Fruit fly (Drosophila melanogaster) whole organism, embryonic: ENCODE results near the gene Ssu72.
A peak's percentile ranks its signal among the peaks of the same experiment; 100 is the strongest.

Experiments
- Atf3 ChIP-seq: fragments of 200-800 bp; sonication (Bioruptor generic); optimal IDR thresholded peaks from 3 replicates; lab custom pipeline; 2016; ENCODE audit warnings: missing biosample characterization, missing genetic modification characterization
- Bdp1 ChIP-seq: fragments of 200-800 bp; sonication (Bioruptor generic); optimal IDR thresholded peaks from 3 replicates; lab custom pipeline; 2016; ENCODE audit warnings: missing biosample characterization, missing genetic modification characterization
- Blimp-1 ChIP-seq: fragments of 200-800 bp; sonication (Bioruptor generic); optimal IDR thresholded peaks from 3 replicates; lab custom pipeline; 2018; ENCODE audit warnings: missing biosample characterization, missing genetic modification characterization, mild to moderate bottlenecking, moderate library complexity, missing genetic modification reagents
- CG10462 ChIP-seq: fragments of 200-800 bp; sonication (Bioruptor generic); optimal IDR thresholded peaks from 2 replicates; lab custom pipeline; 2016; ENCODE audit warnings: missing biosample characterization, missing genetic modification characterization
- CG12219 ChIP-seq: fragments of 200-800 bp; sonication (Bioruptor generic); optimal IDR thresholded peaks from 3 replicates; lab custom pipeline; 2018; ENCODE audit warnings: missing biosample characterization, mild to moderate bottlenecking, missing genetic modification characterization
- CG12299 ChIP-seq: fragments of 200-800 bp; sonication (Bioruptor generic); optimal IDR thresholded peaks from 2 replicates; lab custom pipeline; 2018; ENCODE audit warnings: missing biosample characterization, mild to moderate bottlenecking, missing genetic modification characterization
- CG13424 ChIP-seq: fragments of 200-800 bp; sonication (Bioruptor generic); optimal IDR thresholded peaks from 2 replicates; lab custom pipeline; 2019; ENCODE audit warnings: missing biosample characterization, mild to moderate bottlenecking, missing genetic modification characterization, moderate library complexity
- CG14710 ChIP-seq: fragments of 200-800 bp; sonication (Bioruptor generic); optimal IDR thresholded peaks from 3 replicates; lab custom pipeline; 2019; ENCODE audit warnings: missing biosample characterization, mild to moderate bottlenecking, missing genetic modification characterization, moderate library complexity
- CG15479 ChIP-seq: fragments of 200-800 bp; sonication (Bioruptor generic); optimal IDR thresholded peaks from 3 replicates; lab custom pipeline; 2019; ENCODE audit warnings: missing biosample characterization, mild to moderate bottlenecking, missing genetic modification characterization, moderate library complexity
- CG18262 ChIP-seq: fragments of 200-800 bp; optimal IDR thresholded peaks from 3 replicates; lab custom pipeline; 2019; ENCODE audit warnings: missing biosample characterization, mild to moderate bottlenecking, missing genetic modification characterization, moderate library complexity
- CG18764 ChIP-seq: fragments of 200-800 bp; sonication (Bioruptor generic); optimal IDR thresholded peaks from 3 replicates; lab custom pipeline; 2016; ENCODE audit warnings: missing biosample characterization, missing genetic modification characterization
- CG2120 ChIP-seq: fragments of 200-800 bp; sonication (Bioruptor generic); optimal IDR thresholded peaks from 3 replicates; lab custom pipeline; 2016; ENCODE audit warnings: missing biosample characterization, missing genetic modification characterization
- CG31224 ChIP-seq: fragments of 200-800 bp; sonication (Bioruptor generic); IDR thresholded peaks from 2 replicates; pipeline ENCODE4 v1.3.6; 2022; ENCODE audit warnings: missing biosample characterization, missing genetic modification characterization
- CG31441 ChIP-seq: fragments of 200-800 bp; sonication (Bioruptor generic); IDR thresholded peaks from 2 replicates; pipeline ENCODE4 v1.3.6; 2022; ENCODE audit warnings: missing biosample characterization, missing genetic modification characterization
- CG4360 ChIP-seq: fragments of 200-800 bp; sonication (Bioruptor generic); IDR thresholded peaks from 2 replicates; pipeline ENCODE4 v1.3.6; 2022; ENCODE audit warnings: missing biosample characterization, missing genetic modification characterization
- CG4404 ChIP-seq: fragments of 200-800 bp; sonication (Bioruptor generic); IDR thresholded peaks from 2 replicates; pipeline ENCODE4 v1.3.6; 2022; ENCODE audit warnings: missing biosample characterization, missing genetic modification characterization
- CG7745 ChIP-seq: fragments of 200-800 bp; sonication (Bioruptor generic); optimal IDR thresholded peaks from 2 replicates; lab custom pipeline; 2018; ENCODE audit warnings: missing biosample characterization, mild to moderate bottlenecking, missing genetic modification characterization, moderate library complexity
- CG8281 ChIP-seq: fragments of 200-800 bp; sonication (Bioruptor generic); optimal IDR thresholded peaks from 2 replicates; lab custom pipeline; 2018; ENCODE audit warnings: missing biosample characterization, mild to moderate bottlenecking, missing genetic modification characterization, moderate library complexity
- CG8765 ChIP-seq: fragments of 200-800 bp; sonication (Bioruptor generic); IDR thresholded peaks from 2 replicates; pipeline ENCODE4 v1.3.6; 2022; ENCODE audit warnings: missing biosample characterization, missing genetic modification characterization
- CG9437 ChIP-seq: fragments of 200-800 bp; sonication (Bioruptor generic); optimal IDR thresholded peaks from 2 replicates; lab custom pipeline; 2018; ENCODE audit warnings: missing biosample characterization, mild to moderate bottlenecking, missing genetic modification characterization
- Chrac-16 ChIP-seq: fragments of 200-800 bp; sonication (Bioruptor generic); optimal IDR thresholded peaks from 3 replicates; lab custom pipeline; 2016; ENCODE audit warnings: missing biosample characterization, missing genetic modification characterization
- Doc2 ChIP-seq: fragments of 200-800 bp; sonication (Bioruptor generic); IDR thresholded peaks from 2 replicates; pipeline ENCODE4 v1.3.6; 2022; ENCODE audit warnings: missing biosample characterization, missing genetic modification characterization
- Dref ChIP-seq: fragments of 200-800 bp; sonication (Bioruptor generic); IDR thresholded peaks from 2 replicates; pipeline ENCODE4 v1.3.6; 2022; ENCODE audit warnings: missing biosample characterization, missing genetic modification characterization
- E2f2 ChIP-seq: fragments of 200-800 bp; sonication (Bioruptor generic); IDR thresholded peaks from 2 replicates; pipeline ENCODE4 v1.3.6; 2022; ENCODE audit warnings: missing biosample characterization, missing genetic modification characterization
- Gug ChIP-seq: fragments of 200-800 bp; sonication (Bioruptor generic); IDR thresholded peaks from 4 replicates; pipeline ENCODE4 v1.3.6; 2022; ENCODE audit warnings: missing biosample characterization, missing genetic modification characterization
- HLH3B ChIP-seq: fragments of 200-800 bp; sonication (Bioruptor generic); IDR thresholded peaks from 2 replicates; pipeline ENCODE4 v1.3.6; 2022; ENCODE audit warnings: missing biosample characterization, missing genetic modification characterization
- Lhr ChIP-seq: fragments of 200-800 bp; sonication (Bioruptor generic); optimal IDR thresholded peaks from 3 replicates; lab custom pipeline; 2017; ENCODE audit warnings: mild to moderate bottlenecking, missing biosample characterization, missing genetic modification reagents, missing genetic modification characterization
- Mes4 ChIP-seq: fragments of 200-800 bp; sonication (Bioruptor generic); optimal IDR thresholded peaks from 2 replicates; lab custom pipeline; 2016; ENCODE audit warnings: missing biosample characterization, missing genetic modification characterization
- Rfx ChIP-seq: fragments of 200-800 bp; sonication (Bioruptor generic); IDR thresholded peaks from 2 replicates; pipeline ENCODE4 v1.3.6; 2022; ENCODE audit warnings: missing biosample characterization, missing genetic modification characterization
- Sin3A ChIP-seq: fragments of >200 bp; optimal IDR thresholded peaks from 2 replicates; lab custom pipeline; 2018
- Spps ChIP-seq: fragments of 200-800 bp; sonication (Bioruptor generic); optimal IDR thresholded peaks from 2 replicates; lab custom pipeline; 2018; ENCODE audit warnings: missing biosample characterization, mild to moderate bottlenecking, missing genetic modification characterization
- TFAM ChIP-seq: fragments of 200-800 bp; sonication (Bioruptor generic); optimal IDR thresholded peaks from 2 replicates; lab custom pipeline; 2017; ENCODE audit warnings: missing biosample characterization, missing genetic modification characterization, inconsistent platforms
- amos ChIP-seq: fragments of 200-800 bp; sonication (Bioruptor generic); IDR thresholded peaks from 2 replicates; pipeline ENCODE4 v1.3.6; 2022; ENCODE audit warnings: missing biosample characterization, missing genetic modification characterization; ENCODE audit not compliant: partially characterized antibody
- aop ChIP-seq: fragments of 200-800 bp; sonication (Bioruptor generic); IDR thresholded peaks from 2 replicates; pipeline ENCODE4 v1.3.6; 2022; ENCODE audit warnings: missing biosample characterization, missing genetic modification characterization
- bbx ChIP-seq: fragments of 200-800 bp; sonication (Bioruptor generic); IDR thresholded peaks from 2 replicates; pipeline ENCODE4 v1.3.6; 2022; ENCODE audit warnings: missing biosample characterization, missing genetic modification characterization; ENCODE audit not compliant: partially characterized antibody
- crp ChIP-seq, 2 experiments: fragments of 200-800 bp; sonication (Bioruptor generic); optimal IDR thresholded peaks; 2 replicates in 1 of 2; 3 replicates in 1 of 2; lab custom pipeline; 2017; ENCODE audit warnings: missing biosample characterization in 2 of 2, missing genetic modification characterization in 2 of 2, mild to moderate bottlenecking in 1 of 2, moderate library complexity in 1 of 2
- fd64A ChIP-seq: fragments of 200-800 bp; sonication (Bioruptor generic); optimal IDR thresholded peaks from 3 replicates; lab custom pipeline; 2018; ENCODE audit warnings: missing biosample characterization, mild to moderate bottlenecking, missing genetic modification characterization
- gt ChIP-seq: fragments of 200-800 bp; sonication (Bioruptor generic); IDR thresholded peaks from 2 replicates; pipeline ENCODE4 v1.3.6; 2022; ENCODE audit warnings: missing biosample characterization, missing genetic modification characterization
- lov ChIP-seq, 2 experiments: fragments of 200-800 bp in 1 of 2; fragments of >200 bp in 1 of 2; sonication (Bioruptor generic) in 1 of 2; IDR thresholded peaks in 1 of 2; optimal IDR thresholded peaks in 1 of 2; 2 replicates in 1 of 2; 3 replicates in 1 of 2; pipeline versions ENCODE4 v1.3.6 to Lab custom; 2017 to 2022; ENCODE audit warnings: missing biosample characterization in 1 of 2, missing genetic modification characterization in 1 of 2
- mld ChIP-seq: fragments of 200-800 bp; sonication (Bioruptor generic); IDR thresholded peaks from 3 replicates; pipeline ENCODE4 v1.3.6; 2022; ENCODE audit warnings: missing biosample characterization, missing genetic modification characterization; ENCODE audit not compliant: partially characterized antibody
- row ChIP-seq: fragments of 200-800 bp; sonication (Bioruptor generic); IDR thresholded peaks from 3 replicates; pipeline ENCODE4 v1.3.6; 2022; ENCODE audit warnings: missing biosample characterization, missing genetic modification characterization
- shn ChIP-seq: fragments of 200-800 bp; sonication (Bioruptor generic); optimal IDR thresholded peaks from 3 replicates; lab custom pipeline; 2016; ENCODE audit warnings: missing biosample characterization, missing genetic modification characterization
- sisA ChIP-seq: fragments of 200-800 bp; sonication (Bioruptor generic); IDR thresholded peaks from 2 replicates; pipeline ENCODE4 v1.3.6; 2022; ENCODE audit warnings: missing biosample characterization, missing genetic modification characterization
- stc ChIP-seq: fragments of 200-800 bp; sonication (Bioruptor generic); IDR thresholded peaks from 2 replicates; pipeline ENCODE4 v1.3.6; 2022; ENCODE audit warnings: missing biosample characterization, missing genetic modification characterization
- tap ChIP-seq: fragments of 200-800 bp; optimal IDR thresholded peaks from 3 replicates; lab custom pipeline; 2019; ENCODE audit warnings: missing biosample characterization, mild to moderate bottlenecking, missing genetic modification characterization, moderate library complexity
- tna ChIP-seq: fragments of 200-800 bp; sonication (Bioruptor generic); IDR thresholded peaks from 2 replicates; pipeline ENCODE4 v1.3.6; 2022; ENCODE audit warnings: missing biosample characterization, missing genetic modification characterization; ENCODE audit not compliant: partially characterized antibody
- unc-4 ChIP-seq: fragments of 200-800 bp; sonication (Bioruptor generic); IDR thresholded peaks from 2 replicates; pipeline ENCODE4 v1.3.6; 2022; ENCODE audit warnings: missing biosample characterization, missing genetic modification characterization; ENCODE audit not compliant: partially characterized antibody
- zen2 ChIP-seq: fragments of 200-800 bp; sonication (Bioruptor generic); IDR thresholded peaks from 3 replicates; pipeline ENCODE4 v1.3.6; 2022; ENCODE audit warnings: missing biosample characterization, missing genetic modification characterization; ENCODE audit not compliant: partially characterized antibody

Ssu72 gene

DNA sequence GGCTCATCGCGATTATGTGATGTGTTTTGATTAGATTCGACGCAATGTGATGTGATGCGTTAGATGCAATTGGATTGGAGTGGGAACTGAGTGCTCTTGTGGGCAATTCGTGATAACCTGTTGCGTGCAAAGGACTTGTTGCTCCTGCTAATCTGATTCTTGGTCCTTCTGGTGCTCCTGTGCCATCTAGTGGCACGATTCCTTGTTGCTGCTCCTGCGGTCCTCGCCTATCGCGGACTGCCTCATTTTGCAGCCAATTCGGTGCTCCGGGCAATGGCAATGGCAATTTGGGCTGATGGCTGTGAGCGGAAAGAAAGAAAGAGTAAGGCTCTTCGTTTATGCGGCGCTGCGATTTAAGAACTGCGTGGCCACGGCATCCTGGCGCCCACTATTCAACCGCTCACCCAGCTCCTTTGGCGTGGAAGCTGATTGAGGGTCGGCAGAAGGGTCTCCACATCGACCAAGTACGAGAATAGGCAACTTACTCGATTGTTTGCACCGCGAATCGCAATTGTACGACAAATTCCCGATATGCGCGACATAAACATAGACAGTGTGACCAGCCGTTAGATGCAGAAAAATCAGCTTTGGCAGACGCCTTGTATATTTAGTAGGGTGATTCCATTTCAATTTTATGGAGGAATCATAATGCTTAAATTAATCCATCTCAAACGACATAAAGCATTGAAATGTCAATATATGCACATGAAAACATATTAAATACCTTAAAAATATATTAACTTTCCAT, 28.8 kb downstream of the Ssu72 start, which contains the start of gene Mer (continued):
- peak in 1 of 2 experiments; percentile 35 for TF ChIP-seq crp (GFP tag; optimal IDR thresholded peaks at IDR 0.05; lab: Kevin White, UChicago)
- peak; percentile 33; the same call in 1 of the 2 replicates for TF ChIP-seq CG8765
- peak; percentile 86 for TF ChIP-seq CG12219
- TF ChIP-seq Atf3 (GFP tag; lab: Kevin White, UChicago) = peak; percentile 66
- no peak for TF ChIP-seq gt (GFP tag; lab: Robert Waterston, UW)
- peak; percentile 84 for TF ChIP-seq CG12299 (tag; lab: Kevin White, UChicago)
- TF ChIP-seq bbx (GFP tag; lab: Robert Waterston, UW) = no peak
- TF ChIP-seq CG31224 (GFP tag; lab: Robert Waterston, UW) = peak; percentile 63
- TF ChIP-seq CG13424 (tag; lab: Kevin White, UChicago) = peak; percentile 82
- peak; percentile 62 for TF ChIP-seq CG10462 (GFP tag; lab: Kevin White, UChicago)
- TF ChIP-seq CG8281 = peak; percentile 63
- TF ChIP-seq Mes4 (GFP tag; lab: Kevin White, UChicago) = peak; percentile 71
- TF ChIP-seq CG18262 (tag; lab: Kevin White, UChicago) = peak; percentile 84
- peak; percentile 60 for TF ChIP-seq CG4404 (GFP tag; lab: Robert Waterston, UW)
- TF ChIP-seq stc (GFP tag; lab: Robert Waterston, UW) = peak; percentile 83
- peak; percentile 89 for TF ChIP-seq shn (GFP tag; lab: Kevin White, UChicago)
- peak; percentile 73 for TF ChIP-seq Bdp1 (GFP tag; lab: Kevin White, UChicago)
- peak; percentile 11 for TF ChIP-seq TFAM (GFP tag; lab: Kevin White, UChicago)
- no peak for TF ChIP-seq CG7745 (tag; lab: Kevin White, UChicago)
- no peak for TF ChIP-seq zen2
- TF ChIP-seq tap (tag; lab: Kevin White, UChicago) = peak; percentile 81
- TF ChIP-seq row (GFP tag; lab: Robert Waterston, UW) = peak; percentile 96
- peak; percentile 38; the same call in 1 of the 2 replicates for TF ChIP-seq tna
- peak; percentile 76 for TF ChIP-seq sisA (GFP tag; lab: Robert Waterston, UW)
- peak; percentile 57 for TF ChIP-seq CG9437 (GFP tag; lab: Kevin White, UChicago)
- peak; percentile 65; the same call in 2 of the 4 replicates for TF ChIP-seq Gug (GFP tag; lab: Robert Waterston, UW)
- peak; percentile 92 for TF ChIP-seq Rfx
- TF ChIP-seq aop (GFP tag; lab: Robert Waterston, UW) = no peak
- peak; percentile 62 for TF ChIP-seq CG14710 (tag; lab: Kevin White, UChicago)
- TF ChIP-seq HLH3B (GFP tag; lab: Robert Waterston, UW) = peak; percentile 83
- 0 out of 2 replicates have a peak, but pooled peaks have one; percentile 25 for TF ChIP-seq Dref (GFP tag; lab: Robert Waterston, UW)
- TF ChIP-seq CG15479 (GFP tag; lab: Kevin White, UChicago) = peak; percentile 27
- peak; percentile 89 for TF ChIP-seq CG2120 (GFP tag; lab: Kevin White, UChicago)
- TF ChIP-seq fd64A (GFP tag; lab: Kevin White, UChicago) = peak; percentile 62
- TF ChIP-seq unc-4 = no peak
- TF ChIP-seq lov (optimal IDR thresholded peaks at IDR 0.05; lab: Kevin White, UChicago) = no peak
- peak; percentile 48; the same call in 1 of the 3 replicates for TF ChIP-seq lov (GFP tag; IDR thresholded peaks at IDR 0.05; lab: Robert Waterston, UW)
- TF ChIP-seq Blimp-1 (GFP tag; lab: Kevin White, UChicago) = peak; percentile 75
- peak; percentile 81 for TF ChIP-seq CG31441
- TF ChIP-seq amos (GFP tag; lab: Robert Waterston, UW) = no peak
- TF ChIP-seq Lhr (GFP tag; lab: Kevin White, UChicago) = peak; percentile 53
- peak; percentile 12 for TF ChIP-seq Sin3A
- peak; percentile 62 for TF ChIP-seq CG4360 (GFP tag; lab: Robert Waterston, UW)
- TF ChIP-seq E2f2 (GFP tag; lab: Robert Waterston, UW) = peak; percentile 63; the same call in 1 of the 2 replicates
- peak; percentile 71 for TF ChIP-seq CG18764 (GFP tag; lab: Kevin White, UChicago)
- TF ChIP-seq Chrac-16 (GFP tag; lab: Kevin White, UChicago) = peak; percentile 81
- TF ChIP-seq Spps (tag; lab: Kevin White, UChicago) = peak; percentile 56
- TF ChIP-seq mld (GFP tag; lab: Robert Waterston, UW) = no peak
- TF ChIP-seq Doc2 (GFP tag; lab: Robert Waterston, UW) = no peak
